Worm (Caenorhabditis elegans) whole organism, L3 larva: ENCODE results near the gene moc-2.

Source experiments
- aly-2 ChIP-seq: fragments of 150-350 bp; optimal IDR thresholded peaks from 2 replicates; lab custom pipeline; 2014; ENCODE audit warnings: missing biosample characterization, missing genetic modification characterization
- ceh-82 ChIP-seq: fragments of 150-350 bp; optimal IDR thresholded peaks from 2 replicates; lab custom pipeline; 2014; ENCODE audit warnings: missing biosample characterization, missing genetic modification characterization
- daf-12 ChIP-seq: fragments of 150-350 bp; optimal IDR thresholded peaks from 2 replicates; lab custom pipeline; 2014; ENCODE audit warnings: missing biosample characterization, missing genetic modification reagents, missing genetic modification characterization
- fkh-10 ChIP-seq: sonication (generic microtip); optimal IDR thresholded peaks from 2 replicates; lab custom pipeline; 2017; ENCODE audit warnings: missing biosample characterization, missing genetic modification reagents, missing genetic modification characterization
- lsy-12 ChIP-seq: sonication (generic microtip); optimal IDR thresholded peaks from 2 replicates; lab custom pipeline; 2016; ENCODE audit warnings: mild to moderate bottlenecking, missing genetic modification characterization, missing compliant biosample characterization
- nfya-1 ChIP-seq: sonication (generic microtip); optimal IDR thresholded peaks from 2 replicates; lab custom pipeline; 2017; ENCODE audit warnings: missing genetic modification characterization, mild to moderate bottlenecking, missing compliant biosample characterization, antibody characterized with exemption, moderate library complexity; ENCODE audit not compliant: insufficient read depth
- nhr-237 ChIP-seq: fragments of 150-350 bp; optimal IDR thresholded peaks from 2 replicates; lab custom pipeline; 2014; ENCODE audit warnings: missing biosample characterization, missing genetic modification characterization
- pha-4 ChIP-seq: fragments of 150-350 bp; optimal IDR thresholded peaks from 2 replicates; lab custom pipeline; 2014; ENCODE audit warnings: missing biosample characterization, missing genetic modification reagents, missing genetic modification characterization
- unc-62 ChIP-seq: fragments of 150-350 bp; sonication (generic microtip); optimal IDR thresholded peaks from 4 replicates; lab custom pipeline; 2014; ENCODE audit warnings: missing biosample characterization, missing genetic modification reagents, missing genetic modification characterization
- zag-1 ChIP-seq: fragments of 150-350 bp; optimal IDR thresholded peaks from 2 replicates; lab custom pipeline; 2014; ENCODE audit warnings: missing biosample characterization, missing genetic modification characterization
- ztf-11 ChIP-seq: fragments of 150-350 bp; optimal IDR thresholded peaks from 2 replicates; lab custom pipeline; 2014; ENCODE audit warnings: missing biosample characterization, missing genetic modification characterization

DNA sequence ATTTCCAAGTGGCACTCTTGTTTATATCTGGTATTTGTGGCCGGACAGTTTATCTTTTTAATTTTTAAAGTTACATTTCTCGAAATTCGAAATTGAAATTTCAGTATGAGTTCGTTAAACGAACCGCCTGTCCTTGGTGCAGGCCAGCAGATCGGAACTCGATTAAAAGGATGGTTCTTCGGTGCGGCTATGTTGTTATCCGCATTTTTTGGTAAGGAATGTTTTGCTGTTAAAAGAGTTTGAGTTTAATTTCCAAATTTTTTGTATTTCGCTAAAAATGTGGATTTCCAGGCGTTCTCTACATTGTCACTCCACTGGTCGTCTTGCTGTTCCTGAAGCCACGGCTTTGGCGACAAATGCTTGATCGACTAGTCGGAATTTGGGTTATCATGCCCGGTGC, 50.9 kb downstream of the moc-2 start, which contains the start of gene acl-9:
- TF ChIP-seq nhr-237 (tag; lab: Kevin White, UChicago) (no peak), fkh-10 (no peak), ztf-11 (tag; lab: Kevin White, UChicago) (no peak), aly-2 (tag; lab: Kevin White, UChicago) (no peak), unc-62 (GFP tag; lab: Kevin White, UChicago) (no peak), ceh-82 (tag; lab: Kevin White, UChicago) (no peak), daf-12 (tag; lab: Kevin White, UChicago) (no peak), lsy-12 (tag; lab: Kevin White, UChicago) (no peak), pha-4 (tag; lab: Kevin White, UChicago) (no peak), nfya-1 (no peak), zag-1 (tag; lab: Kevin White, UChicago) (no peak)
